Worm (Caenorhabditis elegans) whole organism, early embryonic: ENCODE data around the gene B0285.3.

Experiments used
- aly-1 ChIP-seq: sonication (generic microtip); optimal IDR thresholded peaks from 2 replicates; lab custom pipeline; 2016; ENCODE audit warnings: missing genetic modification characterization, missing compliant biosample characterization
- sea-1 ChIP-seq: fragments of 200-800 bp; sonication (Bioruptor generic); conservative IDR thresholded peaks from 2 replicates; pipeline ENCODE4 v1.3.6; 2022; ENCODE audit warnings: missing genetic modification characterization, missing compliant biosample characterization
- tbx-37 ChIP-seq: fragments of 200-800 bp; sonication (Bioruptor generic); conservative IDR thresholded peaks from 2 replicates; pipeline ENCODE4 v1.3.6; 2022; ENCODE audit warnings: missing genetic modification reagents, missing genetic modification characterization, missing compliant biosample characterization

DNA sequence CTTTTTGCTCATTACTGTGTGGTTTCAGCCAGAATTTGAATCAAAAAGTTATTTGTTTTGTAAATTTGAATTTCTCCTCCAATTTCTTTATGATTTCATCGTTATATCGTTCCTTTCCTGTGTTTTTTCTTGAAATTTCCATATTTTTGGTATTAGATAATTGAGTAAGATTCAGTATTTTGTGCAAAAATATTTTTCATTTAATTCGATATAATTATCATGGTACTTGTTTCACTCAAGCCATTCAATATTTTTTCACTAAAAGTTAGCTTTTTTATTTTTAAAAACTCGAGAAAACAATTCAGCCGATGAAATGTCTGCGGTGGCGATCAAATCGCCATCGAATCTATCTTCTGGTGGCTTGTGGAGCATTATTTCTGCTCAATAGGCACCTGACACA, 1.9 kb upstream of the B0285.3 start, which contains the start of gene hse-5:
- TF ChIP-seq aly-1 (tag; lab: Kevin White, UChicago) (no peak), tbx-37 (no peak), sea-1 (GFP tag; lab: Robert Waterston, UW) (no peak)
